Worm (Caenorhabditis elegans): ENCODE data around the gene rpac-19.

The rpac-19 gene

DNA sequence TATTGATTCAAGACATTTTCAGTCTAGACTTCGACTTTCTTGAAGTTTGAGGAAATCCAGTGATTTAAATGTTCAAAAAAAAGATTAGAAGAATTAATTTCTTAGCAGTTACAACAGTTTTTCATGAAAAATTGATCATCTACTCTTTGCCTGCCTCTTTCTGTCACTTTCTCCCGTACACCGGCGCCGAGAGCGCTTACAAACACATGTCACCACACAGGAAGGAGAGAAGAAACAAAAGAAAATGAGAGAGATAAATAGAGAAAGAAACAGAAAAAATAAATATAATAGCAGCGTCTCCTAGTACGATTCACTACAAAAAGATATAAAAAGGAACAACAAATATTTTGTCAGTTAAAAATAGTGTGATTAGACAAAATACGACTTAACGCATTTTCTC, 37.0 kb upstream of the rpac-19 start:
- TF ChIP-seq hlh-1 (tag; optimal IDR thresholded peaks at IDR 0.05) (no peak), unc-62 (GFP tag; optimal IDR thresholded peaks at IDR 0.05) (peak; percentile 66), snpc-4 (tag; optimal IDR thresholded peaks at IDR 0.05) (no peak), mep-1 (tag; optimal IDR thresholded peaks at IDR 0.05) (peak; percentile 18), unc-120 (tag; optimal IDR thresholded peaks at IDR 0.05; ENCODE audit: poor library complexity, severe bottlenecking) (peak; percentile 14), ham-2 (GFP tag; optimal IDR thresholded peaks at IDR 0.05) (no peak), nhr-76 (tag; optimal IDR thresholded peaks at IDR 0.05) (no peak), nhr-28 (tag; optimal IDR thresholded peaks at IDR 0.05) (no peak), bed-3 (GFP tag; optimal IDR thresholded peaks at IDR 0.05) (no peak), tbx-8 (GFP tag; optimal IDR thresholded peaks at IDR 0.05) (no peak)

DNA sequence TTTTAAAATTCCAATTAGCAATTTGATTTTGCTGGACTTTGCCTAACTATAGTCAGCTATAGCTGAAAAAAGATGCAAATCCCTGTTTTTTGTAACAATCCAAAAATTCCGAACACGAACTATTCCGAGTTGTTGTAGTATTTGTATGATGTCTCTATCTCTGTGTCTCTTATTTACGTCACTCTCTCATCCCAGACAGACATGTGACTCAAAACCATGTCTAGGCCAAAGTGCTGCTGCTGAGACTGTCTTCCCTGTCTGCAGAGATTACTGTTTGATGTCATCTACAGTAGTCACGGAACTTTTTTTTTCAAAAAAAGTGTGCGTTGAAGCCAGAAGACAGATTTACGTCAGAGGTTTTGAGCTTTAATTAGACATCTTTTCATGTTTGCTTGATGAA, 36.6 kb upstream of the rpac-19 start:
- TF ChIP-seq lin-32 (GFP tag; optimal IDR thresholded peaks at IDR 0.05) (no peak), cnd-1 (tag; optimal IDR thresholded peaks at IDR 0.05) (no peak), unc-62 (GFP tag; optimal IDR thresholded peaks at IDR 0.05) (no peak), unc-120 (tag; optimal IDR thresholded peaks at IDR 0.05; ENCODE audit: poor library complexity, severe bottlenecking) (no peak), nhr-28 (tag; optimal IDR thresholded peaks at IDR 0.05) (no peak), lsy-2 (tag; optimal IDR thresholded peaks at IDR 0.05) (no peak), nhr-2 (tag; optimal IDR thresholded peaks at IDR 0.05) (no peak), nhr-76 (tag; optimal IDR thresholded peaks at IDR 0.05) (no peak), mab-5 (tag; optimal IDR thresholded peaks at IDR 0.05) (no peak), sem-2 (GFP tag; optimal IDR thresholded peaks at IDR 0.05) (no peak), sptf-1 (tag; optimal IDR thresholded peaks at IDR 0.05) (no peak), ceh-39 (tag; optimal IDR thresholded peaks at IDR 0.05) (no peak)

DNA sequence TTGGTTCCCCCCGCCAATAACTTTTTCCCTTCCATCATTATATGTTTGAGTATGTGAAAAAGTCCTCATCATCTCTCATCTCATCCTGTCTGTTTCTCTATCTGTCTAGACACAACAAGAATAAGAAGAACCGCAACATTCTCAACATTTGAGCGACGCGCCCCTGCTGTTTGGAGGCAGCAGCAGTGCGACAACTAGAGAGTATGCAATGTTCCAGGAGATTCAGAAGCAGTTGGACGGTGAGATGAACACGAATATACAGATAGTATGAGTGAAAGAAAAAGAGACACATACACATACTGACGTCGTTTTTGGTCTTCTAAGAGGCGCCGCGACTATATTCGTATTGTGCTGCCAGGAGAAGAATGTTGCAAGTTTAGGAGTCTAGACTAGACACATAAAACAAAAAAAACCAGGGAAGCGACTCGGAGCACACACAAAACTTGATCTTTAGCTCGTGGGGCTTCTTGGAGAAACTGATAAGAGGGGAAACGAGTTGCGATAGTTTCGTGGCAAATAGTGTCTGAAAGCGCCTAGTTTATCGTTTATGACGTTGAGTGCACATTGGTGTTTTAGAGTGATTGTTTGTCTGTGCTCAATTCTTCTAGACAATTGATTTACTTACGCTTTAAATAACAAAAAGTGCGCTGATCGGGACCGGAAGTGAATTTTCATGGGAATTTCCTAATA, 36.0 kb upstream of the rpac-19 start:
- TF ChIP-seq nhr-12 (tag; optimal IDR thresholded peaks at IDR 0.05) (no peak), nhr-76 (tag; optimal IDR thresholded peaks at IDR 0.05) (no peak), ztf-11 (tag; optimal IDR thresholded peaks at IDR 0.05) (no peak), blmp-1 (tag; optimal IDR thresholded peaks at IDR 0.05) (no peak), unc-39 (tag; optimal IDR thresholded peaks at IDR 0.05) (no peak), unc-120 (tag; optimal IDR thresholded peaks at IDR 0.05; ENCODE audit: poor library complexity, severe bottlenecking) (peak; percentile 19), lsy-2 (tag; optimal IDR thresholded peaks at IDR 0.05) (no peak), unc-62 (GFP tag; optimal IDR thresholded peaks at IDR 0.05) (peak; percentile 18), ces-1 (GFP tag; optimal IDR thresholded peaks at IDR 0.05) (no peak), lin-13 (tag; optimal IDR thresholded peaks at IDR 0.05) (no peak), ceh-83 (GFP tag; optimal IDR thresholded peaks at IDR 0.05) (no peak), elt-3 (tag; optimal IDR thresholded peaks at IDR 0.05) (no peak), lin-32 (GFP tag; optimal IDR thresholded peaks at IDR 0.05) (no peak), snpc-4 (tag; optimal IDR thresholded peaks at IDR 0.05) (no peak), ceh-43 (GFP tag; optimal IDR thresholded peaks at IDR 0.05) (no peak), sem-2 (GFP tag; optimal IDR thresholded peaks at IDR 0.05) (no peak), mls-2 (tag; optimal IDR thresholded peaks at IDR 0.05) (no peak)

DNA sequence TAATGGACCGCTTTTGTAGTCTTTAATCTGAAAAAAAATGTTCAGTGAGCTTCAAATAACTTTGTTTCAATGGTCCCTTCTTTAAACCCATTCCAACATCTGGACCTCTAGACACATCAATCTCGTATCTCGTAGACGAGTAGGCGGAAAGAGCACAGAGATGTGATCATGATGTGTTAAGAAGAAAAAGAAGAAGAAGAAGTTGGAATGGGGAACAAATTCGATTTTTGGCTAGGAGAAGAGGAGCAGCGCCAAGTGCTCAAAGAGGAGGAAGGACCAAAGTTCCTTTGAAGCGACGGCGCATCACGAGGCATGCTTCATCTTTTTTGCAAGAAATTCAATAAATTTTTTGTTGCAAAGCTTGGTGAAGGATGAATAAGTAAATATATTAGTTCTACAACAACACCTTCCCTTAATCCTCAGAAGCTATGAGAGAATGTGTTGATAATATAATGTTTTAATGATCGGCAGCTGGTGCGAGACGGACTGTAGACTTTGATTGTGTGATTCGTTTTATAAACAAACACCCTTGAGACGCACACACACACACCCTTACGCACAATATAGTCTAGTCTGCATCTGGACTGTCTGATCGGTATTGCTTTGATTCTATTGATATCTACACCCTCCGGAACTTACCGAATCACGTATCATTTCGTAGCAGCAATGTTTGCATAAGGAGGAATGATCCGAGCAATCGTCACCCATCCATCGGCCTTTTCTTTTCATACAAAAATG, 35.0 kb upstream of the rpac-19 start:
- TF ChIP-seq elt-3 (tag; optimal IDR thresholded peaks at IDR 0.05), result no peak
- peak; percentile 30 for TF ChIP-seq ces-1 (GFP tag; optimal IDR thresholded peaks at IDR 0.05)
- TF ChIP-seq pha-4 (tag; optimal IDR thresholded peaks at IDR 0.05), result peak; percentile 51

DNA sequence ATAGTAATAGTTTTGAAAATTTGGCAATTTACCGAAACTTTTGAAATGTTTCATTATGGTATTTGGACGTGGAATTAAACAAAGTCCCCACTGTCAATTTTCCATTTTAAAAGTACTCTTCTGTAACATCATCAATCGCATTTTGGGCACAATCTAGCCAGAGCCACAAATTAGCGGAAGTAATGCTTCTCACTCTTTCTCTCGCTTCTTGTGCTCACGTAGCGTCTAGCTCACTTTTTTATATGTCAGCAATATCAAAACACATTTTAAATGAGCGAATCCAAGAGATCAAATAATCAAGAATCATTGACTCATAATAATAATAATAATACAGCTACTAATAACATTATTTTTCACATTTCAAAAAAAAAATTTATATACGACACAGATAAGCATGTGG, 34.3 kb upstream of the rpac-19 start:
- no peak for TF ChIP-seq cnd-1 (tag; optimal IDR thresholded peaks at IDR 0.05)
- no peak for TF ChIP-seq lsy-2 (tag; optimal IDR thresholded peaks at IDR 0.05)
- no peak for TF ChIP-seq lin-32 (GFP tag; optimal IDR thresholded peaks at IDR 0.05)
- no peak for TF ChIP-seq mls-2 (tag; optimal IDR thresholded peaks at IDR 0.05)
- no peak for TF ChIP-seq nhr-28 (tag; optimal IDR thresholded peaks at IDR 0.05)
- TF ChIP-seq nhr-76 (tag; optimal IDR thresholded peaks at IDR 0.05), result no peak
- no peak for TF ChIP-seq sptf-1 (tag; optimal IDR thresholded peaks at IDR 0.05)
- TF ChIP-seq ces-1 (GFP tag; optimal IDR thresholded peaks at IDR 0.05), result no peak
- no peak for TF ChIP-seq nhr-237 (tag; optimal IDR thresholded peaks at IDR 0.05)
- no peak for TF ChIP-seq zip-8 (tag; optimal IDR thresholded peaks at IDR 0.05)
- no peak for TF ChIP-seq nhr-2 (tag; optimal IDR thresholded peaks at IDR 0.05)
- TF ChIP-seq ceh-83 (GFP tag; optimal IDR thresholded peaks at IDR 0.05), result no peak
- no peak for TF ChIP-seq drap-1 (GFP tag; optimal IDR thresholded peaks at IDR 0.05)
- TF ChIP-seq unc-39 (tag; optimal IDR thresholded peaks at IDR 0.05), result no peak
- TF ChIP-seq M03D4.4 (tag; optimal IDR thresholded peaks at IDR 0.05), result no peak
- TF ChIP-seq ceh-39 (tag; optimal IDR thresholded peaks at IDR 0.05), result no peak
- TF ChIP-seq ceh-43 (GFP tag; optimal IDR thresholded peaks at IDR 0.05), result no peak

All from whole organism, mixed stage, embryonic.